Worm (Caenorhabditis elegans) whole organism, L4 larva: ENCODE data around the gene miz-1.

Source experiments
- F10B5.3 ChIP-seq: sonication (generic microtip); optimal IDR thresholded peaks from 2 replicates; lab custom pipeline; 2016; ENCODE audit warnings: mild to moderate bottlenecking, missing genetic modification characterization, missing compliant biosample characterization
- R02D3.7 ChIP-seq: fragments of 150-350 bp; sonication (generic microtip); optimal IDR thresholded peaks from 3 replicates; lab custom pipeline; 2014; ENCODE audit warnings: missing biosample characterization, missing genetic modification characterization
- T20F7.1 ChIP-seq: fragments of 200-800 bp; sonication (Bioruptor generic); optimal IDR thresholded peaks from 2 replicates; lab custom pipeline; 2018; ENCODE audit warnings: mild to moderate bottlenecking, missing genetic modification characterization, missing compliant biosample characterization
- Y105C5A.15 ChIP-seq: fragments of 200-800 bp; sonication (Bioruptor generic); IDR thresholded peaks from 2 replicates; pipeline ENCODE4 v1.3.6; 2022; ENCODE audit warnings: missing genetic modification characterization, missing compliant biosample characterization
- Y48G9A.11 ChIP-seq: fragments of 200-800 bp; sonication (Bioruptor generic); IDR thresholded peaks from 2 replicates; pipeline ENCODE4 v1.3.6; 2022; ENCODE audit warnings: missing genetic modification reagents, missing genetic modification characterization, missing compliant biosample characterization
- Y5F2A.4 ChIP-seq: fragments of 200-800 bp; sonication (Bioruptor generic); optimal IDR thresholded peaks from 2 replicates; lab custom pipeline; 2018; ENCODE audit warnings: mild to moderate bottlenecking, missing genetic modification characterization, missing compliant biosample characterization
- ZK546.5 ChIP-seq, 2 experiments: sonication (generic microtip); optimal IDR thresholded peaks; 2 replicates each; lab custom pipeline; 2017; ENCODE audit warnings: missing biosample characterization in 2 of 2, missing genetic modification characterization in 2 of 2
- aha-1 ChIP-seq: fragments of 150-350 bp; peaks from one replicate; lab custom pipeline; 2014; ENCODE audit warnings: missing biosample characterization, missing genetic modification characterization
- aly-2 ChIP-seq: sonication (generic microtip); optimal IDR thresholded peaks from 2 replicates; lab custom pipeline; 2018; ENCODE audit warnings: missing biosample characterization, missing genetic modification characterization
- arid-1 ChIP-seq: fragments of 200-800 bp; sonication (Bioruptor generic); conservative IDR thresholded peaks from 2 replicates; pipeline ENCODE4 v1.3.6; 2022; ENCODE audit warnings: missing genetic modification reagents, missing genetic modification characterization, missing compliant biosample characterization
- ceh-20 ChIP-seq: fragments of 200-800 bp; sonication (Bioruptor generic); IDR thresholded peaks from 2 replicates; pipeline ENCODE4 v1.3.6; 2022; ENCODE audit warnings: missing genetic modification reagents, missing genetic modification characterization, missing compliant biosample characterization
- ceh-62 ChIP-seq: sonication (generic microtip); optimal IDR thresholded peaks from 2 replicates; lab custom pipeline; 2017; ENCODE audit warnings: missing biosample characterization, missing genetic modification characterization
- ces-1 ChIP-seq: fragments of 150-350 bp; sonication (generic microtip); optimal IDR thresholded peaks from 4 replicates; lab custom pipeline; 2014; ENCODE audit warnings: missing biosample characterization, missing genetic modification reagents, missing genetic modification characterization
- cey-2 ChIP-seq: sonication (generic microtip); optimal IDR thresholded peaks from 3 replicates; lab custom pipeline; 2017; ENCODE audit warnings: missing genetic modification characterization, mild to moderate bottlenecking, missing compliant biosample characterization, antibody characterized with exemption, borderline replicate concordance; ENCODE audit not compliant: insufficient read depth
- daf-16 ChIP-seq, 3 experiments: sonication (generic microtip); optimal IDR thresholded peaks; 2 replicates each; lab custom pipeline; 2016 to 2017; ENCODE audit warnings: missing genetic modification characterization in 3 of 3, missing genetic modification reagents in 3 of 3, mild to moderate bottlenecking in 2 of 3, missing compliant biosample characterization in 2 of 3, missing biosample characterization in 1 of 3, moderate library complexity in 1 of 3
- daf-8 ChIP-seq: fragments of 200-800 bp; sonication (Bioruptor generic); IDR thresholded peaks from 2 replicates; pipeline ENCODE4 v1.3.6; 2022; ENCODE audit warnings: missing genetic modification characterization, missing compliant biosample characterization
- dmd-6 ChIP-seq: fragments of 200-800 bp; sonication (Bioruptor generic); IDR thresholded peaks from 2 replicates; pipeline ENCODE4 v1.3.6; 2022; ENCODE audit warnings: missing genetic modification reagents, missing genetic modification characterization, missing compliant biosample characterization
- dmd-9 ChIP-seq: fragments of 200-800 bp; sonication (Bioruptor generic); IDR thresholded peaks from 2 replicates; pipeline ENCODE4 v1.3.6; 2022; ENCODE audit warnings: missing genetic modification reagents, missing genetic modification characterization, missing compliant biosample characterization
- dpl-1 ChIP-seq: fragments of 150-350 bp; optimal IDR thresholded peaks from 2 replicates; lab custom pipeline; 2014; ENCODE audit warnings: missing biosample characterization, missing genetic modification reagents, missing genetic modification characterization
- egl-27 ChIP-seq: sonication (generic microtip); optimal IDR thresholded peaks from 3 replicates; lab custom pipeline; 2017; ENCODE audit warnings: missing biosample characterization, missing genetic modification reagents, missing genetic modification characterization
- fos-1 ChIP-seq: fragments of 150-350 bp; optimal IDR thresholded peaks from 2 replicates; lab custom pipeline; 2014; ENCODE audit warnings: missing biosample characterization, missing genetic modification characterization
- hif-1 ChIP-seq, 2 experiments: sonication (generic microtip); optimal IDR thresholded peaks; 2 replicates each; lab custom pipeline; 2016 to 2017; ENCODE audit warnings: missing compliant biosample characterization in 2 of 2, missing genetic modification characterization in 2 of 2, missing genetic modification reagents in 2 of 2, missing genotype in 2 of 2, mild to moderate bottlenecking in 1 of 2
- hlh-11 ChIP-seq: fragments of 200-800 bp; sonication (Bioruptor generic); optimal IDR thresholded peaks from 2 replicates; lab custom pipeline; 2018; ENCODE audit warnings: mild to moderate bottlenecking, missing genetic modification characterization, missing compliant biosample characterization
- lin-13 ChIP-seq: fragments of 150-350 bp; optimal IDR thresholded peaks from 2 replicates; lab custom pipeline; 2014; ENCODE audit warnings: missing biosample characterization, missing genetic modification reagents, missing genetic modification characterization
- lsy-2 ChIP-seq, 2 experiments: fragments of 150-350 bp in 1 of 2; sonication (generic microtip) in 1 of 2; optimal IDR thresholded peaks; 2 replicates each; lab custom pipeline; 2014 to 2017; ENCODE audit warnings: missing biosample characterization in 2 of 2, missing genetic modification characterization in 2 of 2
- mdt-29 ChIP-seq: fragments of 200-800 bp; sonication (Bioruptor generic); IDR thresholded peaks from 2 replicates; pipeline ENCODE4 v1.3.6; 2022; ENCODE audit warnings: missing genetic modification reagents, missing genetic modification characterization, missing compliant biosample characterization
- mes-2 ChIP-seq: sonication (generic microtip); optimal IDR thresholded peaks from 2 replicates; lab custom pipeline; 2016; ENCODE audit warnings: missing genotype, mild to moderate bottlenecking, missing genetic modification characterization, missing compliant biosample characterization; ENCODE audit not compliant: poor library complexity, severe bottlenecking
- nhr-102 ChIP-seq: sonication (generic microtip); optimal IDR thresholded peaks from 2 replicates; lab custom pipeline; 2016; ENCODE audit warnings: mild to moderate bottlenecking, missing genetic modification characterization, moderate library complexity, missing compliant biosample characterization
- nhr-11 ChIP-seq: fragments of 150-350 bp; optimal IDR thresholded peaks from 2 replicates; lab custom pipeline; 2014; ENCODE audit warnings: missing biosample characterization, missing genetic modification characterization
- nhr-111 ChIP-seq: fragments of 200-800 bp; sonication (Bioruptor generic); optimal IDR thresholded peaks from 2 replicates; lab custom pipeline; 2018; ENCODE audit warnings: mild to moderate bottlenecking, missing genetic modification characterization, missing compliant biosample characterization
- nhr-25 ChIP-seq: sonication (generic microtip); optimal IDR thresholded peaks from 2 replicates; lab custom pipeline; 2017; ENCODE audit warnings: missing genetic modification characterization, mild to moderate bottlenecking, missing compliant biosample characterization, antibody characterized with exemption, moderate library complexity, borderline replicate concordance; ENCODE audit not compliant: insufficient read depth
- nhr-28 ChIP-seq: fragments of 150-350 bp; optimal IDR thresholded peaks from 2 replicates; lab custom pipeline; 2014; ENCODE audit warnings: missing biosample characterization, missing genetic modification characterization
- nhr-48 ChIP-seq: sonication (generic microtip); optimal IDR thresholded peaks from 2 replicates; lab custom pipeline; 2016; ENCODE audit warnings: mild to moderate bottlenecking, missing genetic modification characterization, missing compliant biosample characterization
- nhr-6 ChIP-seq: fragments of 150-350 bp; optimal IDR thresholded peaks from 2 replicates; lab custom pipeline; 2014; ENCODE audit warnings: missing biosample characterization, missing genetic modification characterization
- nhr-76 ChIP-seq: fragments of 150-350 bp; optimal IDR thresholded peaks from 2 replicates; lab custom pipeline; 2014; ENCODE audit warnings: missing biosample characterization, missing genetic modification characterization
- pha-4 ChIP-seq, 2 experiments: fragments of 150-350 bp in 1 of 2; fragments of 200-800 bp in 1 of 2; sonication (Bioruptor generic) in 1 of 2; IDR thresholded peaks in 1 of 2; optimal IDR thresholded peaks in 1 of 2; 2 replicates each; pipeline versions ENCODE4 v1.3.6 to Lab custom; 2014 to 2022; ENCODE audit warnings: missing genetic modification characterization in 2 of 2, missing genetic modification reagents in 2 of 2, missing biosample characterization in 1 of 2, missing compliant biosample characterization in 1 of 2
- rbr-2 ChIP-seq: sonication (generic microtip); optimal IDR thresholded peaks from 2 replicates; lab custom pipeline; 2016; ENCODE audit warnings: missing genotype, missing genetic modification characterization, missing compliant biosample characterization
- sdz-12 ChIP-seq: fragments of 200-800 bp; sonication (Bioruptor generic); optimal IDR thresholded peaks from 2 replicates; lab custom pipeline; 2018; ENCODE audit warnings: mild to moderate bottlenecking, missing genetic modification characterization, missing compliant biosample characterization
- set-16 ChIP-seq: fragments of 200-800 bp; sonication (Bioruptor generic); IDR thresholded peaks from 2 replicates; pipeline ENCODE4 v1.3.6; 2022; ENCODE audit warnings: missing genetic modification reagents, missing genetic modification characterization, missing compliant biosample characterization
- snpc-4 ChIP-seq: fragments of 150-350 bp; optimal IDR thresholded peaks from 2 replicates; lab custom pipeline; 2014; ENCODE audit warnings: missing biosample characterization, missing genetic modification characterization
- tag-97 ChIP-seq: fragments of 200-800 bp; sonication (Bioruptor generic); IDR thresholded peaks from 2 replicates; pipeline ENCODE4 v1.3.6; 2022; ENCODE audit warnings: missing genetic modification characterization, missing compliant biosample characterization
- tra-1 ChIP-seq: fragments of 200-800 bp; sonication (Bioruptor generic); IDR thresholded peaks from 2 replicates; pipeline ENCODE4 v1.3.6; 2022; ENCODE audit warnings: missing genetic modification reagents, missing genetic modification characterization, missing compliant biosample characterization
- unc-130 ChIP-seq: sonication (generic microtip); optimal IDR thresholded peaks from 2 replicates; lab custom pipeline; 2016; ENCODE audit warnings: missing genetic modification reagents, missing genetic modification characterization, missing compliant biosample characterization
- unc-62 ChIP-seq, 3 experiments: fragments of 150-350 bp in 1 of 3; sonication (generic microtip); optimal IDR thresholded peaks in 2 of 3; peaks in 1 of 3; 1 replicate in 1 of 3; 2 replicates in 2 of 3; lab custom pipeline; 2014 to 2017; ENCODE audit warnings: missing biosample characterization in 3 of 3, missing genetic modification characterization in 3 of 3, missing genetic modification reagents in 3 of 3, missing genotype in 1 of 3
- zfp-3 ChIP-seq: fragments of 200-800 bp; sonication (Bioruptor generic); conservative IDR thresholded peaks from 2 replicates; pipeline ENCODE4 v1.3.6; 2022; ENCODE audit warnings: missing genetic modification reagents, missing genetic modification characterization, missing compliant biosample characterization
- zip-2 ChIP-seq: fragments of 150-350 bp; optimal IDR thresholded peaks from 2 replicates; lab custom pipeline; 2014; ENCODE audit warnings: missing biosample characterization, missing genetic modification characterization

The miz-1 gene

DNA sequence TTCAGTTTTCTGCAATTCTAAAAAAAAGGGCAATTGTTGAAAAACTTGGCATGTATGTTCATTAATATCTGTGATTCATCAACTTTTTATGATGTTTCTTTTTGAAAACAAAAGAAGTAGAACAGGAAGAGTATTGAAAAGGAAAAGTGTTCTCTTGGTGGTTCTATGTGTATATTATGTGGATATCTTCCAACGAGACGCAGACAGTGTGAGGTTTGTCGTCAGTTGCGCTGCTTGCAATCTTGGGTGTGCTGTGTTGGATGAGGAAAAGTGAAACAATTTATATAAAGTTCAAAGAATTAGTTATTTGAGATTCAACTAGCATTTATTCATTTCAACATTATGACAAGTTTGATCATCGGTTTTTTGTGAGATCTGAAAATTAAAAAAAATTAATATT is 40.2 kb downstream of the miz-1 start (continued):
- peak; percentile 26 for TF ChIP-seq nhr-6 (tag; lab: Kevin White, UChicago)
- TF ChIP-seq ZK546.5 (tag; optimal IDR thresholded peaks at IDR 0.05; lab: Kevin White, UChicago) = no peak
- no peak for TF ChIP-seq Y5F2A.4 (GFP tag; lab: Kevin White, UChicago)
- no peak for TF ChIP-seq R02D3.7 (tag; lab: Kevin White, UChicago)
- peak; percentile 12 for TF ChIP-seq hlh-11 (tag; lab: Kevin White, UChicago)
- TF ChIP-seq hif-1 (tag; optimal IDR thresholded peaks at IDR 0.05; lab: Kevin White, UChicago) = no peak
- TF ChIP-seq zip-2 = no peak
- TF ChIP-seq nhr-25 (tag; lab: Kevin White, UChicago) = no peak
- TF ChIP-seq daf-16 (GFP tag; optimal IDR thresholded peaks at IDR 0.05; lab: Kevin White, UChicago) = no peak
- TF ChIP-seq daf-16 (tag; optimal IDR thresholded peaks at IDR 0.05; lab: Kevin White, UChicago) = peak; percentile 35
- no peak for TF ChIP-seq Y105C5A.15 (GFP tag; lab: Robert Waterston, UW)
- TF ChIP-seq nhr-28 = peak; percentile 44
- no peak for TF ChIP-seq pha-4 (GFP tag; IDR thresholded peaks at IDR 0.05; lab: Robert Waterston, UW)
- peak; percentile 19 for TF ChIP-seq pha-4 (tag; optimal IDR thresholded peaks at IDR 0.05; lab: Kevin White, UChicago)

DNA sequence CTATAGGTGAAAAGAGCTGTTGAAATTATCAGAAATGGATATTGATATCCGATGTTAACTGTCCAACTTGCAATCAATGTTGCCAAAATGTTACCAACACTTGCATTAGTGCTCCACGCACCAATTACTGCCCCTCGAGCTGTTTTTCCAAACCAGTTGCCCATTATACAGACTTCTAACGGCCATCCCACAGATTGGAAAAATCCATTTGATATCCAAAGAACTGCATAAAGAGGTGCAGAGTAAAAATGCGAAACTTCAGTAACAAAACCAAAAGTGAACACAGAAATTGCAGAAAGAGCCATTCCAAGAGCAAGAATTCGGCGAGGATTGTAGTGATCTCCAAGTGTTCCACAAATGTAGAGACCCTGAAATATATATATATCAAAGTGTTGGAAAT is 41.8 kb downstream of the miz-1 start:
- TF ChIP-seq sdz-12 (GFP tag; lab: Kevin White, UChicago) = no peak
- no peak for TF ChIP-seq dpl-1 (GFP tag; lab: Kevin White, UChicago)
- no peak for TF ChIP-seq fos-1 (tag; lab: Kevin White, UChicago)
- TF ChIP-seq nhr-48 = no peak
- TF ChIP-seq aha-1 (tag; lab: Kevin White, UChicago) = peak; percentile 53
- TF ChIP-seq, all 104 proteins: peak for 1

DNA sequence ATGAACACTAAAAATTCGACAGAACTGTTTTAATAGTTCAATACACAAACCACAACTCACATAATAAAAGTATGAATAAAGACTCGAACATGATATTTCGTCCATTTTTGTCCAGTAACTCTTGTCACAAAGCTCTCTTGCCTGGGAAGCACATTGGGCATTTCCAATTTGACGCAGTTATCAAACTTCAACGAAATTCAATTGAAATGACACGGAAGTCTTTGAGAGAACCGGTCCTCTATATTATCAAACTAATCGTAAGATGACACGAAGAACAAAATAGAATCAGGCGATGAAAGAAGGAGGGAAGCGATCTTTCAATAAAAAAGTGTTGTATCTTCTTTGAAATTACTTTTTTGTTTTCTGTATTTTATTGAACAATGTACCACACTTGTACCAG is 42.9 kb downstream of the miz-1 start, which contains the start of gene T11G6.3:
Gene T11G6.3, minus strand, starts transcription at position 189 of the 400 bp plus-strand sequence.
- TF ChIP-seq nhr-111 (GFP tag; lab: Kevin White, UChicago) (no peak), tra-1 (no peak), nhr-11 (tag; lab: Kevin White, UChicago) (no peak), egl-27 (tag; lab: Kevin White, UChicago) (no peak), ZK546.5 (tag; optimal IDR thresholded peaks at IDR 0.05; lab: Kevin White, UChicago) (no peak), unc-130 (GFP tag; lab: Kevin White, UChicago) (no peak), aly-2 (tag; lab: Kevin White, UChicago) (no peak), lsy-2 (tag; optimal IDR thresholded peaks at IDR 0.05; lab: Kevin White, UChicago) (no peak), nhr-76 (tag; lab: Kevin White, UChicago) (peak; percentile 13), Y48G9A.11 (GFP tag; lab: Robert Waterston, UW) (no peak), T20F7.1 (no peak), hlh-11 (tag; lab: Kevin White, UChicago) (peak; percentile 6), cey-2 (tag; lab: Kevin White, UChicago) (peak; percentile 4), ceh-20 (no peak), rbr-2 (tag; lab: Kevin White, UChicago) (no peak), snpc-4 (tag; lab: Kevin White, UChicago) (no peak), dmd-9 (GFP tag; lab: Robert Waterston, UW) (no peak), unc-62 (GFP tag; optimal IDR thresholded peaks at IDR 0.05 in 1 of 2; lab: Kevin White, UChicago) (no peak), unc-62 (tag; optimal IDR thresholded peaks at IDR 0.05; lab: Kevin White, UChicago) (no peak), ces-1 (GFP tag; lab: Kevin White, UChicago) (no peak), mdt-29 (GFP tag; lab: Robert Waterston, UW) (no peak), lin-13 (no peak), arid-1 (GFP tag; lab: Robert Waterston, UW) (no peak), tag-97 (GFP tag; lab: Robert Waterston, UW) (no peak), dmd-6 (no peak), zfp-3 (GFP tag; lab: Robert Waterston, UW) (no peak), nhr-102 (tag; lab: Kevin White, UChicago) (no peak), ceh-62 (no peak), set-16 (GFP tag; lab: Robert Waterston, UW) (no peak), mes-2 (tag; lab: Kevin White, UChicago) (no peak), nhr-28 (peak; percentile 28), daf-8 (GFP tag; lab: Robert Waterston, UW) (no peak), aha-1 (tag; lab: Kevin White, UChicago) (peak; percentile 91), F10B5.3 (tag; lab: Kevin White, UChicago) (no peak)
